Worm (Caenorhabditis elegans) whole organism, L4 larva: ENCODE results near the gene ZK593.2.

Experiments
- F37D6.2 ChIP-seq: sonication (generic microtip); optimal IDR thresholded peaks from 2 replicates; lab custom pipeline; 2016; ENCODE audit warnings: mild to moderate bottlenecking, missing genetic modification characterization, missing compliant biosample characterization
- F44E2.7 ChIP-seq: fragments of 200-800 bp; sonication (Bioruptor generic); IDR thresholded peaks from 2 replicates; pipeline ENCODE4 v2.1.2; 2022; ENCODE audit warnings: missing genetic modification characterization, missing compliant biosample characterization
- F49E8.2 ChIP-seq: sonication (generic microtip); optimal IDR thresholded peaks from 2 replicates; lab custom pipeline; 2016; ENCODE audit warnings: missing compliant biosample characterization, mild to moderate bottlenecking, missing genetic modification characterization, borderline replicate concordance
- R02D3.7 ChIP-seq: fragments of 150-350 bp; sonication (generic microtip); optimal IDR thresholded peaks from 3 replicates; lab custom pipeline; 2014; ENCODE audit warnings: missing biosample characterization, missing genetic modification characterization
- T20F7.1 ChIP-seq: fragments of 200-800 bp; sonication (Bioruptor generic); optimal IDR thresholded peaks from 2 replicates; lab custom pipeline; 2018; ENCODE audit warnings: mild to moderate bottlenecking, missing genetic modification characterization, missing compliant biosample characterization
- ZK337.2 ChIP-seq: fragments of 200-800 bp; sonication (Bioruptor generic); IDR thresholded peaks from 2 replicates; pipeline ENCODE4 v1.3.6; 2022; ENCODE audit warnings: missing genetic modification reagents, missing genetic modification characterization, missing compliant biosample characterization
- ZK546.5 ChIP-seq, 2 experiments: sonication (generic microtip); optimal IDR thresholded peaks; 2 replicates each; lab custom pipeline; 2017; ENCODE audit warnings: missing biosample characterization in 2 of 2, missing genetic modification characterization in 2 of 2
- aly-2 ChIP-seq: sonication (generic microtip); optimal IDR thresholded peaks from 2 replicates; lab custom pipeline; 2018; ENCODE audit warnings: missing biosample characterization, missing genetic modification characterization
- attf-4 ChIP-seq: sonication (generic microtip); optimal IDR thresholded peaks from 3 replicates; lab custom pipeline; 2017; ENCODE audit warnings: missing biosample characterization, missing genetic modification characterization
- ceh-20 ChIP-seq: fragments of 200-800 bp; sonication (Bioruptor generic); IDR thresholded peaks from 2 replicates; pipeline ENCODE4 v1.3.6; 2022; ENCODE audit warnings: missing genetic modification reagents, missing genetic modification characterization, missing compliant biosample characterization
- dve-1 ChIP-seq: sonication (generic microtip); optimal IDR thresholded peaks from 2 replicates; lab custom pipeline; 2017; ENCODE audit warnings: antibody characterized with exemption, mild to moderate bottlenecking, missing genetic modification characterization, missing compliant biosample characterization; ENCODE audit not compliant: insufficient read depth
- fkh-10 ChIP-seq: fragments of 150-350 bp; optimal IDR thresholded peaks from 2 replicates; lab custom pipeline; 2014; ENCODE audit warnings: missing biosample characterization, missing genetic modification reagents, missing genetic modification characterization
- hmg-1.1 ChIP-seq: fragments of 200-800 bp; sonication (Bioruptor generic); IDR thresholded peaks from 2 replicates; pipeline ENCODE4 v1.3.6; 2022; ENCODE audit warnings: missing genetic modification reagents, missing genetic modification characterization, missing compliant biosample characterization
- jun-1 ChIP-seq: fragments of 150-350 bp; optimal IDR thresholded peaks from 2 replicates; lab custom pipeline; 2014; ENCODE audit warnings: missing biosample characterization, missing genetic modification reagents, missing genetic modification characterization
- lin-13 ChIP-seq: fragments of 150-350 bp; optimal IDR thresholded peaks from 2 replicates; lab custom pipeline; 2014; ENCODE audit warnings: missing biosample characterization, missing genetic modification reagents, missing genetic modification characterization
- lin-29 ChIP-seq: fragments of 200-800 bp; sonication (Bioruptor generic); IDR thresholded peaks from 2 replicates; pipeline ENCODE4 v1.3.6; 2022; ENCODE audit warnings: missing genetic modification reagents, missing genetic modification characterization, missing compliant biosample characterization
- lin-39 ChIP-seq: fragments of 150-350 bp; optimal IDR thresholded peaks from 2 replicates; lab custom pipeline; 2014; ENCODE audit warnings: missing biosample characterization, missing genetic modification reagents, missing genetic modification characterization
- mdl-1 ChIP-seq, 2 experiments: fragments of 150-350 bp in 1 of 2; sonication (generic microtip) in 1 of 2; optimal IDR thresholded peaks; 2 replicates each; lab custom pipeline; 2014 to 2017; ENCODE audit warnings: missing biosample characterization in 2 of 2, missing genetic modification characterization in 2 of 2
- mep-1 ChIP-seq: fragments of 150-350 bp; sonication (generic microtip); optimal IDR thresholded peaks from 3 replicates; lab custom pipeline; 2014; ENCODE audit warnings: missing biosample characterization, missing genetic modification characterization
- nhr-10 ChIP-seq: fragments of 150-350 bp; optimal IDR thresholded peaks from 2 replicates; lab custom pipeline; 2014; ENCODE audit warnings: missing biosample characterization, missing genetic modification characterization
- nhr-102 ChIP-seq: sonication (generic microtip); optimal IDR thresholded peaks from 2 replicates; lab custom pipeline; 2016; ENCODE audit warnings: mild to moderate bottlenecking, missing genetic modification characterization, moderate library complexity, missing compliant biosample characterization
- nhr-11 ChIP-seq: fragments of 150-350 bp; optimal IDR thresholded peaks from 2 replicates; lab custom pipeline; 2014; ENCODE audit warnings: missing biosample characterization, missing genetic modification characterization
- nhr-48 ChIP-seq: sonication (generic microtip); optimal IDR thresholded peaks from 2 replicates; lab custom pipeline; 2016; ENCODE audit warnings: mild to moderate bottlenecking, missing genetic modification characterization, missing compliant biosample characterization
- nhr-6 ChIP-seq: fragments of 150-350 bp; optimal IDR thresholded peaks from 2 replicates; lab custom pipeline; 2014; ENCODE audit warnings: missing biosample characterization, missing genetic modification characterization
- nhr-76 ChIP-seq: fragments of 150-350 bp; optimal IDR thresholded peaks from 2 replicates; lab custom pipeline; 2014; ENCODE audit warnings: missing biosample characterization, missing genetic modification characterization
- nhr-77 ChIP-seq: fragments of 150-350 bp; optimal IDR thresholded peaks from 2 replicates; lab custom pipeline; 2014; ENCODE audit warnings: missing biosample characterization, missing genetic modification characterization
- php-3 ChIP-seq: fragments of 200-800 bp; sonication (Bioruptor generic); IDR thresholded peaks from 2 replicates; pipeline ENCODE4 v1.3.6; 2022; ENCODE audit warnings: missing genetic modification reagents, missing genetic modification characterization, missing compliant biosample characterization
- pqm-1 ChIP-seq: sonication (generic microtip); optimal IDR thresholded peaks from 2 replicates; lab custom pipeline; 2017; ENCODE audit warnings: missing biosample characterization, missing genetic modification characterization
- saeg-2 ChIP-seq: fragments of 200-800 bp; sonication (Bioruptor generic); IDR thresholded peaks from 2 replicates; pipeline ENCODE4 v1.3.6; 2022; ENCODE audit warnings: missing genetic modification reagents, missing genetic modification characterization, missing compliant biosample characterization
- spr-1 ChIP-seq: sonication (generic microtip); optimal IDR thresholded peaks from 2 replicates; lab custom pipeline; 2016; ENCODE audit warnings: mild to moderate bottlenecking, missing genetic modification characterization, missing compliant biosample characterization
- tra-1 ChIP-seq: fragments of 200-800 bp; sonication (Bioruptor generic); IDR thresholded peaks from 2 replicates; pipeline ENCODE4 v1.3.6; 2022; ENCODE audit warnings: missing genetic modification reagents, missing genetic modification characterization, missing compliant biosample characterization
- unc-62 ChIP-seq, 3 experiments: fragments of 150-350 bp in 1 of 3; sonication (generic microtip); optimal IDR thresholded peaks in 2 of 3; peaks in 1 of 3; 1 replicate in 1 of 3; 2 replicates in 2 of 3; lab custom pipeline; 2014 to 2017; ENCODE audit warnings: missing biosample characterization in 3 of 3, missing genetic modification characterization in 3 of 3, missing genetic modification reagents in 3 of 3, missing genotype in 1 of 3
- zfp-2 ChIP-seq: sonication (generic microtip); optimal IDR thresholded peaks from 2 replicates; lab custom pipeline; 2016; ENCODE audit warnings: mild to moderate bottlenecking, missing genetic modification characterization, missing compliant biosample characterization
- zip-2 ChIP-seq: fragments of 150-350 bp; optimal IDR thresholded peaks from 2 replicates; lab custom pipeline; 2014; ENCODE audit warnings: missing biosample characterization, missing genetic modification characterization
- ztf-11 ChIP-seq: fragments of 150-350 bp; optimal IDR thresholded peaks from 2 replicates; lab custom pipeline; 2014; ENCODE audit warnings: missing biosample characterization, missing genetic modification characterization

The ZK593.2 gene

DNA sequence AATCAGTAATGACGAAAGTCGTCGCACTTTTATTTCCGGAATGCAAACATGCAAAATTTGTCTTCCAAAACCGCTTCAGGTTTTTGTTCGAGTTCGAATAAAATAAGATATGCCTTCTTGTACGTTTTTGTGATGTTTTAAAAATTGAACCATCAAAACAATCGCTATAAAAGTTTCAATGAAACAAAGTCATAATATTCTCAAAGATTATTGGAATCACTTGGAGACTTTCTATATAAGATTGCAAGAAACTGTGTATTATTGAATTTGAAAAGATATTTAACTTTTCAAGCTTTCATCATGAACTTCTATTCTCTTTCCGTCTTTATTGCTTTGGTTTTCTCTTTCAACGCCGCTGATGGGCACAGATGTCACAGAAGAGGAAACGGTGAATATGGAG lies 36.3 kb upstream of the ZK593.2 start, which contains the start of gene fipr-14:
Gene fipr-14 (plus strand): TSS at position 301 of the 400 bp plus-strand sequence.
- TF ChIP-seq jun-1 (tag; lab: Kevin White, UChicago) (no peak), attf-4 (tag; lab: Kevin White, UChicago) (no peak), unc-62 (GFP tag; optimal IDR thresholded peaks at IDR 0.05 in 1 of 2; lab: Kevin White, UChicago) (peak in 1 of 2 experiments; percentile 65), unc-62 (tag; optimal IDR thresholded peaks at IDR 0.05; lab: Kevin White, UChicago) (no peak)
- TF ChIP-seq, all 104 proteins: peak for 1

DNA sequence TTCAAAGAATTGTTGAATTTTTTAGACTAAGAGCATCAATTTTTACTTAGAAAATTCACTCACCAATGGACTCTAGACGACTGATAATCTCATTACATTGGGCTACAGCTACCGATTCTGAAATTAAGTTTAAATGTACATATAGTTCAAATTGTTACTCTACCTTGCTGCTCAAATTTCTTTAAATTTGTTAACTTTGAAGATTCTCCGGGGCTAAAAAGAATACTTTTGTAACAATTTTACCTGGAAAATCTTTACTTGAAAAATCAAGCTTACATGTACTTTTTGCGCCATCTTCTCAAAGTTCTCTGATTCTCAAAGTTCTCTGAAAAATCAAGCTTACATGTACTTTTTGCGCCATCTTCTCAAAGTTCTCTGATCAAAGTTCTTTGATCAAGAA lies 33.6 kb upstream of the ZK593.2 start, which contains the start of gene sdz-13:
Gene sdz-13 (minus strand): TSS at position 101 of the 400 bp plus-strand sequence.
- no peak for TF ChIP-seq F49E8.2 (tag; lab: Kevin White, UChicago)
- TF ChIP-seq mdl-1 (tag; optimal IDR thresholded peaks at IDR 0.05; lab: Kevin White, UChicago): no peak

DNA sequence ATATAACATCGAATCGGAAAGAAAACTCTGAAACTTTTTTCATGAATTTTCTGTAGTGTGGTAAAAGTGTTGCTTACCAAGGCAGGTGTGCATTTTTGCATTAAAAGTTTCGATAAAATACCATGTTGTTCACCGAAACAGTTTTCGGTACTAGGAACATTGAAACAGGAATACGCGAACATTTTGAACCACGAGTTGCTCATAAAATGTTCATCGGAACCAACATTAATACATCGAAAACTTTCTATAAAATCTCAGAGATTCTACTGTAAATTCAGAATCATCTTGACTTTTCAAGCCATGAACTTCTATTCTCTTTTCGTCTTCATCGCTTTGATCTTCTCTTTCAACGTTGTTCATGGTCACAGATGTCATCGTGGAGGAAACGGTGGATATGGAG lies 32.9 kb upstream of the ZK593.2 start, which contains the start of gene fipr-15:
Gene fipr-15 (plus strand): TSS at position 301 of the 400 bp plus-strand sequence.
- TF ChIP-seq F37D6.2 (tag; lab: Kevin White, UChicago) (no peak), aly-2 (tag; lab: Kevin White, UChicago) (no peak), fkh-10 (GFP tag; lab: Kevin White, UChicago) (no peak), nhr-76 (tag; lab: Kevin White, UChicago) (no peak), jun-1 (tag; lab: Kevin White, UChicago) (no peak), zfp-2 (tag; lab: Kevin White, UChicago) (no peak), zip-2 (tag; lab: Kevin White, UChicago) (no peak), lin-29 (GFP tag; lab: Robert Waterston, UW) (no peak), mep-1 (tag; lab: Kevin White, UChicago) (no peak), nhr-11 (tag; lab: Kevin White, UChicago) (no peak), hmg-1.1 (no peak), F44E2.7 (no peak), lin-39 (no peak), ZK546.5 (tag; optimal IDR thresholded peaks at IDR 0.05; lab: Kevin White, UChicago) (no peak), ceh-20 (no peak)
- TF ChIP-seq, all 104 proteins: peak for 0

DNA sequence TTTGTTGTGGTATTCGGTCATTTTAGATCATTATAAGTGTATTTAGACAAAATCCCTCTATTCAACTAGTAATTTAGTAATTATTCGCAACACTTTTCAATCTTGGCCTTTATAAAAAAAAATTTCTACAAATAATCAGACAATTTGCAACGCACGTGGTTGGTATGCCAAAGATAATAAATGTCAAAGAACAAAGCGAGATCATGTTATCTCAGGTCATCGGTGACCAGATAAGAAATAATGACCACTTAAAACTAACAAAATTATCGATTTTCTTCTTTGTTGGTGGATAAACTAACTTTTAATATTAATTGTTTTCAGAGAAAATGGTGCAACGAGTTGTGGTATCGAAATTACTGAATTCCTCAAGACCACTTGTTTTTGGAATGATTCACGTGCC lies 32.0 kb upstream of the ZK593.2 start, which contains the start of gene F13E9.13:
Gene F13E9.13 (plus strand): TSS at position 317 of the 400 bp plus-strand sequence.
- TF ChIP-seq pqm-1 (tag; lab: Kevin White, UChicago): peak; percentile 2
- TF ChIP-seq php-3 (GFP tag; lab: Robert Waterston, UW): peak; percentile 85
- TF ChIP-seq nhr-48: no peak
- peak; percentile 80 for TF ChIP-seq dve-1 (tag; lab: Kevin White, UChicago)
- peak in 1 of 2 experiments; percentile 30 for TF ChIP-seq mdl-1 (tag; optimal IDR thresholded peaks at IDR 0.05; lab: Kevin White, UChicago)
- TF ChIP-seq, all 104 proteins: peak for 4

DNA sequence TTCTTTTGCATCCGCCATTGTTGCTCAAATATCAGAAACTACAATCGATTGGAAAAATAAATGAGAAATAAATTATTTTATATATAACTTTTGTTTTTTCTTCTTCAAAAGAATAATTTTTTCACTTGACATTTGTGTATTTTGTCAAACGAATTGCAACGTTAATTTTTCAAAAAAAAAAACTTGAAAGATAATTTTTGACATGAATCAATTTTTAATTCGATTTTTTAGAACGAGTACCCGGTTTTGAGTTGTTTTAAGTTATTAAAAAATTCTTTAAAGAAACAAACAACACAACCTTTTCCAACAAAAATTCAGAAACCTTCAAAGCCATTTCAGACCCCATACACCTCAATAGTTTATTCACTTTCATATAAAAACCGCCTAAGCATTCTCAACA lies 28.9 kb upstream of the ZK593.2 start, which contains the start of gene F13E9.5:
Gene F13E9.5 (minus strand): TSS at position 101 of the 400 bp plus-strand sequence.
- TF ChIP-seq nhr-77 (tag; lab: Kevin White, UChicago): no peak
- no peak for TF ChIP-seq ztf-11 (tag; lab: Kevin White, UChicago)
- no peak for TF ChIP-seq tra-1 (GFP tag; lab: Robert Waterston, UW)
- TF ChIP-seq nhr-48: no peak
- TF ChIP-seq lin-13: no peak
- no peak for TF ChIP-seq R02D3.7
- no peak for TF ChIP-seq nhr-11 (tag; lab: Kevin White, UChicago)
- TF ChIP-seq nhr-6 (tag; lab: Kevin White, UChicago): no peak
- no peak for TF ChIP-seq saeg-2
- TF ChIP-seq T20F7.1: no peak
- TF ChIP-seq ZK337.2: no peak
- TF ChIP-seq zfp-2 (tag; lab: Kevin White, UChicago): no peak
- TF ChIP-seq php-3 (GFP tag; lab: Robert Waterston, UW): no peak
- TF ChIP-seq nhr-102 (tag; lab: Kevin White, UChicago): no peak
- TF ChIP-seq spr-1: no peak
- no peak for TF ChIP-seq nhr-10 (tag; lab: Kevin White, UChicago)
- no peak for TF ChIP-seq lin-29 (GFP tag; lab: Robert Waterston, UW)
